Fruit fly (Drosophila melanogaster) whole organism, prepupa: Measurements from ENCODE around the gene CG42876.

Experiments used
- CG10631 ChIP-seq: fragments of 200-800 bp; sonication (Bioruptor generic); optimal IDR thresholded peaks from 2 replicates; lab custom pipeline; 2016; ENCODE audit warnings: missing biosample characterization, missing genetic modification characterization
- CG11294 ChIP-seq: fragments of 200-800 bp; sonication (Bioruptor generic); IDR thresholded peaks from 2 replicates; pipeline ENCODE4 v1.3.6; 2022; ENCODE audit warnings: missing biosample characterization, missing genetic modification characterization
- CG15336 ChIP-seq: fragments of 200-800 bp; sonication (Bioruptor generic); IDR thresholded peaks from 2 replicates; pipeline ENCODE4 v1.3.6; 2022; ENCODE audit warnings: missing biosample characterization, missing genetic modification characterization
- CG31627 ChIP-seq: fragments of 200-800 bp; sonication (Bioruptor generic); optimal IDR thresholded peaks from 3 replicates; lab custom pipeline; 2016; ENCODE audit warnings: missing biosample characterization, missing genetic modification characterization
- CG32006 ChIP-seq: fragments of 200-800 bp; sonication (Bioruptor generic); optimal IDR thresholded peaks from 3 replicates; lab custom pipeline; 2017; ENCODE audit warnings: missing biosample characterization, mild to moderate bottlenecking, missing genetic modification characterization
- CG34406 ChIP-seq: fragments of 200-800 bp; sonication (Bioruptor generic); optimal IDR thresholded peaks from 3 replicates; lab custom pipeline; 2016; ENCODE audit warnings: missing biosample characterization, missing genetic modification characterization
- CG4318 ChIP-seq: fragments of 200-800 bp; sonication (Bioruptor generic); optimal IDR thresholded peaks from 3 replicates; lab custom pipeline; 2017; ENCODE audit warnings: missing biosample characterization, mild to moderate bottlenecking, missing genetic modification characterization
- CG6163 ChIP-seq: fragments of 200-800 bp; sonication (Bioruptor generic); IDR thresholded peaks from 3 replicates; pipeline ENCODE4 v1.3.6; 2022; ENCODE audit warnings: missing biosample characterization, missing genetic modification characterization
- CG6854 ChIP-seq: fragments of 200-800 bp; sonication (Bioruptor generic); optimal IDR thresholded peaks from 2 replicates; lab custom pipeline; 2017; ENCODE audit warnings: missing biosample characterization, mild to moderate bottlenecking, missing genetic modification characterization
- CG8119 ChIP-seq: fragments of 200-800 bp; sonication (Bioruptor generic); IDR thresholded peaks from 3 replicates; pipeline ENCODE4 v1.3.6; 2022; ENCODE audit warnings: missing biosample characterization, missing genetic modification characterization
- Eip75B ChIP-seq: fragments of 200-800 bp; sonication (Bioruptor generic); optimal IDR thresholded peaks from 3 replicates; lab custom pipeline; 2016; ENCODE audit warnings: missing biosample characterization, missing genetic modification characterization
- Eip78C ChIP-seq: fragments of 200-800 bp; sonication (Bioruptor generic); peaks from one replicate; lab custom pipeline; 2016; ENCODE audit warnings: missing biosample characterization, missing genetic modification characterization
- Eip93F ChIP-seq: fragments of 200-800 bp; sonication (Bioruptor generic); optimal IDR thresholded peaks from 2 replicates; lab custom pipeline; 2016; ENCODE audit warnings: missing biosample characterization, mild to moderate bottlenecking, missing genetic modification characterization
- Ets21C ChIP-seq: fragments of 200-800 bp; sonication (Bioruptor generic); optimal IDR thresholded peaks from 3 replicates; lab custom pipeline; 2016; ENCODE audit warnings: missing biosample characterization, missing genetic modification characterization
- Gug ChIP-seq: fragments of 200-800 bp; sonication (Bioruptor generic); IDR thresholded peaks from 2 replicates; pipeline ENCODE4 v1.3.6; 2022; ENCODE audit warnings: missing biosample characterization, missing genetic modification characterization
- Hr4 ChIP-seq: fragments of 200-800 bp; sonication (Bioruptor generic); optimal IDR thresholded peaks from 3 replicates; lab custom pipeline; 2016; ENCODE audit warnings: missing biosample characterization, missing genetic modification characterization
- Lpt ChIP-seq: fragments of 200-800 bp; sonication (Bioruptor generic); optimal IDR thresholded peaks from 3 replicates; lab custom pipeline; 2016; ENCODE audit warnings: missing biosample characterization, missing genetic modification characterization
- Smox ChIP-seq: fragments of 200-800 bp; sonication (Bioruptor generic); optimal IDR thresholded peaks from 3 replicates; lab custom pipeline; 2016; ENCODE audit warnings: missing biosample characterization, missing genetic modification characterization
- Sox102F ChIP-seq: fragments of 200-800 bp; sonication (Bioruptor generic); optimal IDR thresholded peaks from 2 replicates; lab custom pipeline; 2016; ENCODE audit warnings: missing biosample characterization, mild to moderate bottlenecking, missing genetic modification characterization
- Sox14 ChIP-seq: fragments of 200-800 bp; sonication (Bioruptor generic); optimal IDR thresholded peaks from 3 replicates; lab custom pipeline; 2016; ENCODE audit warnings: missing biosample characterization, missing genetic modification characterization
- Sox15 ChIP-seq: fragments of 200-800 bp; sonication (Bioruptor generic); optimal IDR thresholded peaks from 3 replicates; lab custom pipeline; 2016; ENCODE audit warnings: missing biosample characterization, missing genetic modification characterization
- achi ChIP-seq: fragments of 200-800 bp; sonication (Bioruptor generic); optimal IDR thresholded peaks from 3 replicates; lab custom pipeline; 2016; ENCODE audit warnings: missing biosample characterization, missing genetic modification characterization
- dac ChIP-seq: fragments of 200-800 bp; sonication (Bioruptor generic); optimal IDR thresholded peaks from 2 replicates; lab custom pipeline; 2017; ENCODE audit warnings: missing biosample characterization, mild to moderate bottlenecking, missing genetic modification characterization
- eg ChIP-seq: fragments of 200-800 bp; sonication (Bioruptor generic); IDR thresholded peaks from 3 replicates; pipeline ENCODE4 v1.3.6; 2022; ENCODE audit warnings: missing biosample characterization, missing genetic modification characterization
- esn ChIP-seq: fragments of 200-800 bp; sonication (Bioruptor generic); optimal IDR thresholded peaks from 2 replicates; lab custom pipeline; 2016; ENCODE audit warnings: missing biosample characterization, mild to moderate bottlenecking, missing genetic modification characterization, moderate library complexity
- net ChIP-seq: fragments of 200-800 bp; sonication (Bioruptor generic); optimal IDR thresholded peaks from 3 replicates; lab custom pipeline; 2016; ENCODE audit warnings: missing biosample characterization, missing genetic modification characterization
- ss ChIP-seq, 2 experiments: fragments of 200-800 bp; sonication (Bioruptor generic); optimal IDR thresholded peaks; 2 replicates in 1 of 2; 3 replicates in 1 of 2; lab custom pipeline; 2017 to 2018; ENCODE audit warnings: mild to moderate bottlenecking in 2 of 2, missing biosample characterization in 2 of 2, missing genetic modification characterization in 2 of 2, moderate library complexity in 1 of 2
- svp ChIP-seq: fragments of 200-800 bp; sonication (Bioruptor generic); peaks from one replicate; lab custom pipeline; 2016; ENCODE audit warnings: missing biosample characterization, missing genetic modification characterization
- vri ChIP-seq: fragments of 200-800 bp; sonication (Bioruptor generic); optimal IDR thresholded peaks from 3 replicates; lab custom pipeline; 2016; ENCODE audit warnings: missing biosample characterization, mild to moderate bottlenecking, missing genetic modification characterization

CG42876 gene

DNA sequence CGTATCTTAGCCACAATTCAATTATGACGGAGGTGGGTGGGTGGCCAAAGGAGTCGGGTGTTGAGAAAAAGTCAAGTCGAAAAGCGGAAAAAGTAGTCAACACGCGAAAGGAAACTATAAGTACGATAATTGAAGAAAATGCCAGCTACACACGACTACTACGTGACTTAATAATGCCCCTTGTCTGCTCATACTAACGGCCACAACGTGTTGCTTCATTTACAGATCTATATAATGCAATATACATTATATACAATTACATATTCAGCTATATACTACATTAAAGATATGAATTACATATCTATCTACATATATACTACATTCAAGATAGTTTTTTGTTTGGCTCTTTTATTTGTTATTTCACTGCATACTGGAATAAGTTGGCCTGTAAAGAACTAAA, 38.9 kb downstream of the CG42876 start, which contains the start of gene CG31826:
TSS of gene CG31826 (minus strand) at position 101 of the 400 bp plus-strand sequence.
- TF ChIP-seq Hr4 (GFP tag; lab: Kevin White, UChicago) (no peak), eg (GFP tag; lab: Robert Waterston, UW) (no peak), Eip78C (GFP tag; lab: Kevin White, UChicago) (no peak), Sox102F (GFP tag; lab: Kevin White, UChicago) (no peak), CG34406 (GFP tag; lab: Kevin White, UChicago) (no peak), achi (GFP tag; lab: Kevin White, UChicago) (no peak), vri (GFP tag; lab: Kevin White, UChicago) (no peak), Sox14 (GFP tag; lab: Kevin White, UChicago) (no peak), Gug (GFP tag; lab: Robert Waterston, UW) (no peak), CG4318 (GFP tag; lab: Kevin White, UChicago) (no peak), Eip93F (no peak), Eip75B (no peak), net (no peak), CG32006 (GFP tag; lab: Kevin White, UChicago) (no peak), Sox15 (GFP tag; lab: Kevin White, UChicago) (no peak), Lpt (no peak), CG10631 (GFP tag; lab: Kevin White, UChicago) (no peak)

- no peak for TF ChIP-seq Lpt
Measured at dm6 chr2L:15770978-15771377, 41.0 kb downstream of the CG42876 start, which contains the start of gene Ku80. TSS of gene Ku80 (minus strand) at chr2L:15771159.

dm6 chr2L:15768097-15768496, 43.8 kb downstream of the CG42876 start, which contains the start of gene wek:
TSS of gene wek (minus strand) at chr2L:15768349.
- TF ChIP-seq Sox15 (GFP tag; lab: Kevin White, UChicago) = no peak
- no peak for TF ChIP-seq CG10631 (GFP tag; lab: Kevin White, UChicago)
- no peak for TF ChIP-seq Ets21C (GFP tag; lab: Kevin White, UChicago)
- no peak for TF ChIP-seq dac (GFP tag; lab: Kevin White, UChicago)
- TF ChIP-seq vri (GFP tag; lab: Kevin White, UChicago) = no peak
- no peak for TF ChIP-seq eg (GFP tag; lab: Robert Waterston, UW)
- no peak for TF ChIP-seq CG6163
- TF ChIP-seq, all 60 proteins: peak for 0

- TF ChIP-seq CG11294 (GFP tag; lab: Robert Waterston, UW) (no peak), CG31627 (GFP tag; lab: Kevin White, UChicago) (no peak), esn (GFP tag; lab: Kevin White, UChicago) (no peak)
- TF ChIP-seq, all 60 proteins: peak for 0
Measured at dm6 chr2L:15764029-15764428, 47.9 kb downstream of the CG42876 start, which contains the start of gene CG3793. TSS of gene CG3793 (plus strand) at chr2L:15764220.

DNA sequence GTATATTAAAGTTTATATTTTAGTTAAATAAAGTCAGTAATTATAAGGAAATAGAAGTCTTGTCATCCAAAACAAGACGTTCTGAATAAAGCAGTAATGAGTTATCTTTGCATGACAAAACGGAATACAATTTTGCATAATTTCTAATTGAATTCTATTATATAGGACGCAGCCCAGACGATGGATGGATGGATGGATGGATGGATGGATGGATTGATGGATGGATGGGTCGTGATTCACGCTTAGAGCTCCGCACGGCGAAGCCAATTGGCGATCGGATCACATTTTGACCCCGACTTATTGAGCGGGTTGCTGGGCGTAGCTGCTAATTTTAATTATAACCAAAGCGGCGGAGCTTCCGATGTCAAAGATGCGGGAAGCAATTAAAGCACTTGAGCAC, 48.5 kb downstream of the CG42876 start:
- TF ChIP-seq eg (GFP tag; lab: Robert Waterston, UW) (no peak), Hr4 (GFP tag; lab: Kevin White, UChicago) (no peak), CG4318 (GFP tag; lab: Kevin White, UChicago) (no peak), CG11294 (GFP tag; lab: Robert Waterston, UW) (no peak)

DNA sequence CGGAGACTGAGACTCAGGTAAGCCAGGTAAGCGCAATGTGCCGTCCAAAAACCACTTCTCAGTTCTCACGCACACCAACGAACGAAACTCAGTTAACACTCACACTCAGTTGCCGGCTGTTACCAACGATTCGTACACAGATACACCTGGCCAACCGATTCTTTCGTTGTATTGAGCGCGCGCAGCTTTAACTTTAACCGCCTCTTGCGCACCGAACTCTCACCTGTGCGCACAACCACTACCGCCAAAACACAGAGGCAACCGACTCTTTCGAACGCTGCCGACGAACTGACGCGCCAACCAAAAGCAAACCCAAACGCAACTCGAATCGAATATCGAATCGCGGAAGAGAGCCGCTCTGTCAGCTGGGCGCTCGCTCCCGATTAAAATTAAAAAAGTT, 49.5 kb downstream of the CG42876 start, which contains the start of gene Gli:
TSS of gene Gli (minus strand) at position 293 of the 400 bp plus-strand sequence.
- TF ChIP-seq CG15336 (GFP tag; lab: Robert Waterston, UW) = peak; percentile 44; the same call in 1 of the 2 replicates
- TF ChIP-seq CG6854 (GFP tag; lab: Kevin White, UChicago) = peak; percentile 64
- peak; percentile 70; the same call in 2 of the 3 replicates for TF ChIP-seq CG6163
- TF ChIP-seq svp (GFP tag; lab: Kevin White, UChicago) = peak; percentile 63
- no peak for TF ChIP-seq Sox15 (GFP tag; lab: Kevin White, UChicago)
- TF ChIP-seq Smox (GFP tag; lab: Kevin White, UChicago) = no peak
- TF ChIP-seq eg (GFP tag; lab: Robert Waterston, UW) = peak; percentile 52; the same call in 2 of the 3 replicates
- TF ChIP-seq CG11294 (GFP tag; lab: Robert Waterston, UW) = peak; percentile 13; the same call in 1 of the 2 replicates
- TF ChIP-seq ss (GFP tag; optimal IDR thresholded peaks at IDR 0.05; lab: Kevin White, UChicago) = no peak
- no peak for TF ChIP-seq Sox102F (GFP tag; lab: Kevin White, UChicago)
- peak; percentile 57 for TF ChIP-seq Lpt
- TF ChIP-seq Eip75B = no peak
- TF ChIP-seq CG8119 (GFP tag; lab: Robert Waterston, UW) = no peak; the same call in 2 of the 3 replicates
- peak; percentile 42 for TF ChIP-seq Eip93F
- TF ChIP-seq, all 60 proteins: peak for 8
